Fruit fly (Drosophila melanogaster) S2 (cell line): ENCODE measurements around the gene CG34297.

Experiments used
- CG8478 ChIP-seq: fragments of >200 bp; optimal IDR thresholded peaks from 2 replicates; lab custom pipeline; 2018
- CTCF ChIP-seq, 2 experiments: fragments of >200 bp; optimal IDR thresholded peaks; 2 replicates each; lab custom pipeline; 2018

CG34297 gene

DNA sequence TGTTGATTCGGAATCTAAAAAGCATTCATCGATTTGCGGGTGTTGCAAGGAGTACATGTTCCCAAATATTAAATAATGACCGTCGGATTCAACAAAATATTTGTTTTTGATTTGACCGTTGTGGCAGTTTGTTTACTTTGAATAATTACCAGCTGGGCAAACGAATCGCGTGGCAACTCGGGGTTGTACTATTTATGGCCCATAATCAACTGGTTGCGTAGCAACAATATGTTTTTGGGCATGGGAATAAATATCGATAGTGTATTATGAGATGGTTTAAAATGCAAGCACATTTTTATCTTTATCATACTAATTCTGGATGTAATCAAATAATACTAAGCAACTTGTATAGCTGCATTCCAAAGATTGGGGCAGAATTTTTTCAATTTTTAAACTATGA lies at the start of gene CG34297:
Gene CG34297 (minus strand): TSS at position 101 of the 400 bp plus-strand sequence.
- TF ChIP-seq CTCF (optimal IDR thresholded peaks at IDR 0.05; lab: Kevin White, UChicago) (no peak), CG8478 (no peak)

DNA sequence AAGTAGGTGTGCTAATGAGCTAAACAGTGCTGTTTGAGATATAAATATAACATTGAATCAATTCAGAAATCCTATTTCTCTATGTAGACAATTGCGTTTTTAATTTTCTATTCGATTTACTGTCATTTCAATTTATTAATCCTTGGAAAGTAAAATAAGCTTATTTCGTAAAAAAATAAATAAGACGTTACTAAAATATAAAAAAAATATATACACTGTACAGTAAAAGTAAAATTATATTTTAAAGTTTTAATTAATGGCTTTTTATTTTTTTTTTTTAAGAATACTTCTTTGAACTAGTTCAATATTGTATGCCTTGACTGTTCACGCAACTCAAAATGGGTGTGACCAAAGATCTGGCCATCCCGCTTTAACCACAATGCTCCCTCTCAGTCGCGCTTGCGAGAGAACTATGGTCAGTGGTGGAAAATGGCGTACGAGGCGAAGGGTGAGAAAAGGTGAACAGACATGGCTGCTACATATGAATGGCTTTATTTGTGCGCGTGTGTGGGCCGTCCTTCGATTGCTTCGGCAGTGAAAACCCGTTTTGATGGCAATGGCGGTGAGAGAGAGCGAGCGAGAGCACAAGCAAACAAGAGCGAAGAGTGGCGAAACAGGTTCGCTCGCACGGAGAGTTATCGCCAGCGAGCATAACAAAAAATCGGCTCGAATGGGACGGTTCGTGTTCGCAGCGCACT lies 43.5 kb upstream of the CG34297 start, which contains the start of gene Dfd:
Gene Dfd (plus strand): TSS at position 648 of the 698 bp plus-strand sequence.
- TF ChIP-seq CG8478 (no peak), CTCF (optimal IDR thresholded peaks at IDR 0.05; lab: Kevin White, UChicago) (peak in 1 of 2 experiments; percentile 40)

DNA sequence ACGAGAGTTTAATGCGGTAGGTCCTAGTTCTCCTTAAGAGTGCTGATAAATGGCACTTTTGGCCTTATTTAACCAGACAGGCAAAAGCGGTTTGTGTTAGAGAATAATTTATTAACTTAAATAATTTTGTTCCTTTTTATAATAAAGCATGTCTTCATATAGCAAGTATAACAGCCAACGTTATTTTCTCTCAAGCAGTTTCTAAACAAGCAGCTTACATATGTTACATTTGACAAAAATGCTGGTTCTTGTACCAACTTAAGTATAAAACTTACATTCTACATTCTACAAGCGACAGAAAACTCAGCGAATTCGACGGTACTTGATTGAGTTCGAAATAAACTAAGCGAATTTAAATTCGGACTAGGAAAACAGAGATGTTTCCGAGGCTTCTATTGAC lies 32.2 kb upstream of the CG34297 start:
- TF ChIP-seq CTCF (optimal IDR thresholded peaks at IDR 0.05; lab: Kevin White, UChicago) (peak; percentile 58 to 71), CG8478 (no peak)

DNA sequence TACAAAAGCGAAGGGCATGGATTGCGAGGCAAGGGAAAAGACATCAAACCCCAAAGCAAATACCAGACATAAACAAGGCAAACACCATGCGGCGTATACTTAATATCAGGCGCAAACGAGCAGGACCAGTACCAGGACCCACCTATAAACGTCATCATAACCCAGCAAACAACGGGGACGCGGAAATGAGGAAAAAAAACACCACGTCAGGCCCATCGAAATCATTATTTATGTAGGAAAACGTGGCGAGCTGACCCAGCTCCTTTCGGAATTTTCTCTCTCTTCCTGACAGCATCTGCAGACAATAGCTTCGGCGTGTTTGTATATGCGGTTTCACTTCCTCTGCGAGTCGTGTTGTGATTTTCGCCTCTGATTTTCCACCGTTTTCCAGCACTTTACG lies 29.0 kb upstream of the CG34297 start:
- TF ChIP-seq CTCF (optimal IDR thresholded peaks at IDR 0.05; lab: Kevin White, UChicago) (no peak), CG8478 (no peak)

DNA sequence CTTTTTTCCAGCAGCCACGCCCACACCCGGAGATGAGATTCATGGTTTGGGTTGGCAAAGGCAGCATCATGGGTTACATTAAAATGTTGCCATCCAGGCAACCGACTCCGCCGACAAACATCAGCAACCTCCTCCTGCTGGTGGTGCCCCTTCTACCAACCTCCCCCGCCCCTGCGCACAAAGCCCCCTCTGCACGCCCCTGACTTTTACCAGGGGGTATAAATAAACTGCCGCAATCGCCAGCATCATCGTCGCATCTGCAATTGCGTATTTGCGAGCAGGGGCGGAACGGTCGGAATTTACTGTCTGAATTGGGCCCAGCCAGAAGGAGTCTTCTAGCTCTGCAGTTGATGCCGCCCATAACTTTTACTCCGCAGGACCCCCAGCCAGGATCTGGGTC lies 24.0 kb upstream of the CG34297 start:
- TF ChIP-seq CTCF (optimal IDR thresholded peaks at IDR 0.05; lab: Kevin White, UChicago) (no peak), CG8478 (no peak)

DNA sequence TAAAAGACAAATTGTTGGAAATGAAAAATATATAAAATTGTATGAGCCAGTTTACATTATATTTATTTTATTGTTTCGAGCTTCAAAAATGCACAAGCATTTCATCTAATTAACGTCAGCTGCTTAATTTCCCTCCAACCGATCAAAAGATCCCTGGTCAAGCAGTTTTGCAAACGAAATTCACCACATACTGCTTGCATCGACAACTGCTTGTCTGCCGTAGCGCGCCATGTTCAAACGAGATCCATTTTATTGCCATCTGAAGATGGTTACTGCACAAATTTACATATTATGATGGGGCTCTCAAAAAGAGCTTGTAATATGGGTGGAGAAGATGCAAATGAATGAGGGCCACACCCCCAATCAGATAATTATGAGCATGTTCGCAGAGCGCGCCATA lies 20.4 kb upstream of the CG34297 start:
- TF ChIP-seq CTCF (optimal IDR thresholded peaks at IDR 0.05; lab: Kevin White, UChicago) (peak; percentile 15 to 42), CG8478 (no peak)

DNA sequence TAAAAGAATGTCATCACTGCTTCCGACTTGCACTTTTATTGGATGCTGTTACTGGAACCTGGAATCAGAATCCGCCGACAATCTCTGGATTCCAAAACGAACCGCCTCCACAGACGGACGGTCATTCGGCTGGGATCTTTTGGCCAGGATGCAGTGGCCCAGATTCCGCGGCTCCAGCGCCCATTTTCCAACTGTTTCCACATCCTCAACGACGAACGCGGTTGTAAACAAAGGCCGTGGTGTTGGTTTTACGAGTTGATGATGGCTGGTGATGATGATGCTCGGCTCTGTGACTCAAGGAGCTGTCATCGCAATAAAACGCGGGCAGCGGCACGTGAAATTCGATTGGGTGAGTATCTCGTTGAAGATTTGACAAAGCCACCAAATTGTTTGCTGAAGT lies 19.1 kb upstream of the CG34297 start:
- no peak for TF ChIP-seq CG8478
- no peak for TF ChIP-seq CTCF (optimal IDR thresholded peaks at IDR 0.05; lab: Kevin White, UChicago)

DNA sequence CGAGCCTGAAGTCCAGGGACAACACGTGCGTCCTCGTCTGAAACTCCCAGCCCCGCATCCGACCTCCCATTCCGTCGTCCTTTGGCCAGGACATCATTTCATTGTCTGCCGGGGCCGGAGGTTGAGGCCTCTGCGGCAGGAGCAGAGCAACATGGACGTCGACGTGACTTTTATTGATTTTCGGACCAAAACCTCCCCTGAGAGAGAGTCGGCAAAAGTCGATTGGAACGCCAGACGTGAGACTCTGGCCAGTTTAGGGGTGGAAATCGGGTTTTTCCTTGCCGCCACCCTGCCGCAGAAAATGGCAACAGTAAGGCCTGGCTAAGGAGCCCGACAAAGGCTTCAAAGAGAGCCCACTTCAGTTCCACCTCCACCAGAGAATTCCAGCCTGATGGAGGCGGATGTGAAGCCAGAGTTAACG lies 18.4 kb upstream of the CG34297 start:
- TF ChIP-seq CG8478: no peak
- no peak for TF ChIP-seq CTCF (optimal IDR thresholded peaks at IDR 0.05; lab: Kevin White, UChicago)

DNA sequence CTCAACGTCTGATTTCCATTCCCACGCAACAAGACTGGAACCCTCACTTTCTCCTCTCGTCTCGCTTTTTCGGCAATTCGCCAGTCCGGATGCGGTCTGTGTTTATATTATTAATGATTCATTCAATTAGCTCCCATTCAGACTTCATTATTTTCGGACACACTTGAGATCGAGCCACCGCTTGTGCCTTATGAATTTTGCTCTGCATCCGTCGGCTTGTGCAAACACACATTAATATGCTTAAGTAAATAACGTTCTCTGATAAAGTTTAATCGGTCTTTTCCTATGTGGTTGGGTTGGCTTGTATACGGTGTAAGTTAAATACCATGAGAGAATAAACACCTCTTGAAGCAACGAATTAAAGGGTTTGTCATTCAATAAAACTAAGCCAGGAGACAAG lies 17.0 kb upstream of the CG34297 start:
- TF ChIP-seq CTCF (optimal IDR thresholded peaks at IDR 0.05; lab: Kevin White, UChicago): no peak
- TF ChIP-seq CG8478: no peak

DNA sequence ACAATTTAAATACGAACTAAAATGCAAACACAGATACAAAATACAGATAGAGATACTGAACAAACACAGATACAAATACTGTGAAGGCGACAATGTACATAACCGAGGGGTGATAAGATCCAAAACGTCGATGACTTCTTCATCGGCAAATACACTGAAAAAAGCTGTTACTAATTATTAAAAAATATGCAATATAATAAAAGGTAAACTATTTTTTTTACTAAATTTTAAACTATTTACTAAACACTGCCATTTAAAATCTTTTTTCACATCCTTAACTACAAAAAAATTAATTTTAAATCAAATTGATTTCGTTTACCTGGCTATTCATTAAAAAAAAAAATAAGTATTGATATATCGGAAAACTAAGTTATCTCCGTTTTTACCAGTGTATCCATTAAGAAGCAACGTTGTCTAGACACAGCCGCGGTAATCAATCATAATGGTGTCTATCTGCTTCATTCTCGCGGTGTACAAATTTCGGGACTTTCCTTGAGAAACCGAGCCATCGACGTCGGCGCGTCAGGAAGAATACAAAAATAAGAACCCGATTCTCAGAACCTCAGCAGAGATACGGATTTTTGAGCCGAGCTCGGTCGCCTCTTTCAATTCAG lies 15.1 kb upstream of the CG34297 start:
- TF ChIP-seq CTCF (optimal IDR thresholded peaks at IDR 0.05; lab: Kevin White, UChicago) (no peak), CG8478 (no peak)

DNA sequence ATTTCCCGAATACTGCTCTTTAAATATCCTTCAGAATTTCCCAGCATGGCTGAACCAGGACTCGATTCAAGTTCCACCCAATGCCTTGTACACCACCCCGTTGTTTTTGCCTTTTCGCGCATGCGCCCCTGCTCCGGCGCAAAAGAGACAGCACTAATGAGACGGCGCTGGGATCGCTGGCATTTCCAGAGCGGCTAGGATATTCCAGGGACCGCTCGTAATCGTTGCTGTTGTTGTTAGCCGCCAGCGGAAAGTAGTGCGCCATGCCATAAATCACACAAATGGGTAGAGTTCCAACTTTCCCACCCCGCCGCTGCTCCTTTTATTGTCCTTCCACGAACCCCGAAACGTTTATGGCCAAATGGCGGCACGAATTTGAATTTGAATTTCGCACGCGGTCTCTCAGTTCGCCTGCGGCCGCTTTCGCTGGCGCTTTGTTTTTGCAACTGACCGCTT lies 14.4 kb upstream of the CG34297 start, which contains the start of gene Ama:
Gene Ama (plus strand): TSS at position 406 of the 456 bp plus-strand sequence.
- TF ChIP-seq CTCF (optimal IDR thresholded peaks at IDR 0.05; lab: Kevin White, UChicago) (no peak), CG8478 (no peak)

DNA sequence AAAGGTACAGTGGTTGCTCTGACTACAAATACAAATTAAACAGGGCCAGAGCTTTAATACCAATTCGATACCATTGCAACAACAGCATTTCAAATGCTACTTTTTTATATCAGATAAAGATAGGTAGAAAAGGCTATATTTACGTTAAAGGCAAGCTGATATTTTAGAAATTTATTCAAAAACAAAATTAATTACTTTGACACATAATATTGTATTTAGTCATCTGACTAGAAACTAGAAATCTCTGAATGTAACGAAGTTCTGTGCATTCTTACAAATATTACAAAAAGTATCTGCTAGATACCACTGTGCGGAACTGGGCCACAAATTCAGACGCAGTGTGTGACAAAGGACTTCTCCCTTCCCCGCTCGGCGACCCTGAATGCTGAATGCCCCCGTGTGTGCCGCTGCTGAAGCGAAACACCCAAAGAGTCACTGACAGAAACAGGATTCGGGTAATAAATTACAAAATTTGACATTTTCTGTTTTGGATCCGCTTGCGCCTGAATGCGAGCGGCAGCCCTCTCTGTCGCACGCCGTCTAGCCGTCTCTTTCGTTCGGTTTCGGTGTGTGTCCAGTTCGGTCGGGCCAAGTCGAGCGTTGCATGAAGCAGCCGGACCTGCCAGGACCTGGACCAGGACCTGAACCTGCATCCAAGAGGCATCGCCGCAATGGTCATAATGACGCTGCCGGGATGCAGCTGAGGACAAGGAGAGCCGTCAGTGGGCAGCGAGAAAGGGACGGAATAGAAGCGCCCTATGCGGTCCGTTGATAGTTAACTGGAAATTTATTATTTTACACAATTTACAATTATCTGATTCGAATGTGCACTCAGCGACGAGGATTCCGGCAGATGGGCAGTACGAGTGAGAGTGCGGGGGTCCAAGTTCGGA lies 13.2 kb upstream of the CG34297 start:
- TF ChIP-seq CTCF (optimal IDR thresholded peaks at IDR 0.05; lab: Kevin White, UChicago) (no peak), CG8478 (no peak)

DNA sequence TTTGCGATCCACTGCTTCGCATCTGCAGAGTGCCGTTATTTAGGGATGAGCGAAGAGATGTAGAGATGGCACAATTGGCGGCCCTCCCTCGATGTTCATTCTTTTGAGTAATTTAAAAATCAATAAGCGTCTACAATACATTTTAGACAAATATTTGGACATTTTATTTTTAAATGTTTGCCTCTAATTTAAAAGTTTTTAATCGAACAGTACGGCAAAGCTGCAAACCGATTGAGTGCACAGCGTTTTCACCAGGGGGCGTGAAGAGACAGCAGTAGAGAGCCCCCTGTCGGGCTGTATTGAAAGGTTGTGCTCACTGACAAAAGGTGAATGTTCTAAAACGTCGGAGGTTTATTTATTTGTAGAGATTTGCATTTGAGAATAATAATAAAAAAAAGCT lies 11.6 kb upstream of the CG34297 start, which contains the start of gene bcd:
Gene bcd (minus strand): TSS at position 48 of the 400 bp plus-strand sequence.
- TF ChIP-seq CG8478: no peak
- TF ChIP-seq CTCF (optimal IDR thresholded peaks at IDR 0.05; lab: Kevin White, UChicago): peak; percentile 89 to 99

DNA sequence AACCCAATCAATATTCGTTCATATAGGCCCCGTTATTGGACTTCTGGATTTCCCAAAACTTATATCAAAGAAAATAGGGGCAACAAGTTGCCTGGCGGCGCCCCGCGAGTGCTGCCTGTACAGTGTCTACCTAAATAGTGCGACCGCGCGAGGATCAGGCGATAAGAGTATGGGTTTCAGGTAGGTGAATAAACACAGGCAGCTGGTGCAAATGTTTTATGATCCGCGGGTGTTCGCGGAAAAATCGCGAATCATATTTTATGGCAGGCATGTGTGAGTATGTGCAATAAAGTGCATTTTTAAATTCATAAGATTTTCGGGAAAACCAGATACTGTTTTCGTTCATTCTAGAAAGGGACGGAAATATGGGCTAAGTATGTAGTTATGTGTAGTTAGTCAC lies 7.6 kb upstream of the CG34297 start:
- TF ChIP-seq CTCF (optimal IDR thresholded peaks at IDR 0.05; lab: Kevin White, UChicago) (no peak), CG8478 (no peak)
